Worm (Caenorhabditis elegans) whole organism, L4 larva: ENCODE measurements around the gene ins-5.

Experiments used
- ZK546.5 ChIP-seq, 2 experiments: sonication (generic microtip); optimal IDR thresholded peaks; 2 replicates each; lab custom pipeline; 2017; ENCODE audit warnings: missing biosample characterization in 2 of 2, missing genetic modification characterization in 2 of 2
- mep-1 ChIP-seq: fragments of 150-350 bp; sonication (generic microtip); optimal IDR thresholded peaks from 3 replicates; lab custom pipeline; 2014; ENCODE audit warnings: missing biosample characterization, missing genetic modification characterization
- nhr-237 ChIP-seq: sonication (generic microtip); optimal IDR thresholded peaks from 2 replicates; lab custom pipeline; 2017; ENCODE audit warnings: missing biosample characterization, missing genetic modification characterization

- TF ChIP-seq ZK546.5 (tag; optimal IDR thresholded peaks at IDR 0.05; lab: Kevin White, UChicago) (no peak), mep-1 (tag; lab: Kevin White, UChicago) (no peak), nhr-237 (tag; lab: Kevin White, UChicago) (no peak)
Measured at ce11 chrII:6020353-6020752, 23.0 kb downstream of the ins-5 start, which contains the start of gene ZK84.1.
